Fruit fly (Drosophila melanogaster) Kc167 (cell line): Measurements from ENCODE around the gene wor.

Source experiments
- Myc ChIP-seq: fragments of >200 bp; optimal IDR thresholded peaks from 2 replicates; lab custom pipeline; 2017; ENCODE audit warnings: missing external identifiers
- Sin3A ChIP-seq: fragments of >200 bp; optimal IDR thresholded peaks from 2 replicates; lab custom pipeline; 2018; ENCODE audit warnings: missing external identifiers
- h ChIP-seq: fragments of >200 bp; optimal IDR thresholded peaks from 3 replicates; lab custom pipeline; 2018; ENCODE audit warnings: missing external identifiers
- insv ChIP-seq: fragments of >200 bp; optimal IDR thresholded peaks from 3 replicates; lab custom pipeline; 2018; ENCODE audit warnings: missing external identifiers
- psq ChIP-seq: fragments of >200 bp; optimal IDR thresholded peaks from 2 replicates; lab custom pipeline; 2017; ENCODE audit warnings: missing external identifiers
- ttk ChIP-seq: sonication (Bioruptor generic); optimal IDR thresholded peaks from 2 replicates; lab custom pipeline; 2017; ENCODE audit warnings: missing external identifiers

Gene wor

DNA sequence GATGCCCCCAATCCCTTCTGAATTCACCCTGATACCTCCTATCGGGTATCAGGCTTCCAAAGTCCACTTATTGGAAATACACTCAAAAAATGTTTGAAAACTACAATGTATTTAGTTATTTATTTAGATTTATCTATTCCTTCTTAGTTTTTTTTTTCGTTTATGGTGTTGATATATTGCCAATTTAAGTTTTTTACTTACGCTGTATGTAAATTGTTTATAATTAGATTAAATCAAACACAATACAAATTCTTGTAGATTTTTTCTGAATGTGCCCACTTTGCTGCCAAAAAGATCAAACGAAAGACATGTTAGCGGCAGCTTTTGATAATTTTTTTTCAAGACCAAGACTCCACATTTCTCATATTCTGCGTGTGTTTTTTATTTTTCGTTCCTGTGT lies 17.9 kb downstream of the wor start:
- TF ChIP-seq Myc (lab: Kevin White, UChicago), result no peak

DNA sequence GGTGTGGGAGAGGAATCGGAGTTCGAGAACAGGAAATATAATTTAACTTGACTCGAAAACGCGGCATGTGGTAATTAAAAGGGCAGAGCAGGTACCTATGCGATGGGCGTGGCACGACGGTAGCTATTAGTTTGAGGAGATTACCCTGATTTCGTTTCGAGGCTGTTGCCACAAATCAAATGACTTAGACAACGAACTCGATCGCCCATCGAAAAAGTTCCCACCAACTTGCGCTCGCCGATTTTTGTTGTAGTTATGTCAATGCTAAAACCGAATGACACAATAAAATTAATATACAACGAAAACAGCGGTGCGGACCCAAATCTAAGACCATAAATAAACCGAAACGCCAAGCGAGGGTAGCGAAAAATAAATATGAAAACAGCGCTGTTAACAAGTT lies 18.4 kb downstream of the wor start:
- no peak for TF ChIP-seq insv (lab: Kevin White, UChicago)
- TF ChIP-seq psq (lab: Kevin White, UChicago), result no peak
- TF ChIP-seq Myc (lab: Kevin White, UChicago), result no peak
- no peak for TF ChIP-seq ttk (lab: Kevin White, UChicago)
- no peak for TF ChIP-seq Sin3A
- no peak for TF ChIP-seq h (lab: Kevin White, UChicago)

DNA sequence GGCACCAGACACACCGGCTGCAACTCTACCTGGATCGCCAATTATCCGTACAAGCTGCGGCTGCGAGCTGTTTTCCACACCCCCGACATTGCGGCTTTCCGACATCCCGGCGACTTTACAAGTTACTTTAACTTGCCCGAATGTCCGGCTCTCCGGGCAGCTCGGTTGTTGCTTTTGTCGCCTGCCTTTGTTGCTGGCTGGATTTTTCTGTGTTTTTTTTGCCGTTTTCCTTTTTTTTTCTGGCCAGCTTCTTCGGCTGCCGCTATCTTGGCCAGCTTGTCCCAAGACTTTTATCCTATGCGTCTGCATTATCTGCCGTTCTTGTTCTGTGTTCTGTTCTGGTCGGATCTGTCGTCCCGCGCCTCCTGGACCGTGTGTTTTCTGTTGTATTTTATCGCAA lies 19.5 kb downstream of the wor start:
- TF ChIP-seq h (lab: Kevin White, UChicago) (no peak), ttk (lab: Kevin White, UChicago) (no peak), Sin3A (no peak), psq (lab: Kevin White, UChicago) (no peak), insv (lab: Kevin White, UChicago) (no peak), Myc (lab: Kevin White, UChicago) (no peak)

DNA sequence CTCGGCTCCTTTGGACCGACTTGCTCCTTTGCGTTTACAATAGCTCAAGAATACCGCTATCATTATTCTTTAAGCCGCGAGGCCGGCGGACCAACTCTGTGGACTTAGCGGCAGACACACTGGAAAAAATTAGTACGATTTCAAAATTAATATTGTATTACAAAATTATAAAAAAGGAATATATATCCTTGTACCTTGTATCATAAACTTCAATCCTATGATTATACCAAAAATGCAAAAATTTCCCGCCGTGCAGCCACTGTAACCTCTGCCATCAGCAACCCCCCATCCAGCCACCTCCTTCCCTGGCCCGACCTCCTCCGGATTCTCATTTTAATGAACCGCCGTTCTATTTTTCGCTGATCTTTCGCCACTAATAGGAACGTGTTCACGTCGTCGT lies 20.8 kb downstream of the wor start:
- no peak for TF ChIP-seq psq (lab: Kevin White, UChicago)
- TF ChIP-seq ttk (lab: Kevin White, UChicago), result no peak
- no peak for TF ChIP-seq insv (lab: Kevin White, UChicago)
- TF ChIP-seq Myc (lab: Kevin White, UChicago), result no peak
- TF ChIP-seq h (lab: Kevin White, UChicago), result no peak
- TF ChIP-seq Sin3A, result no peak

DNA sequence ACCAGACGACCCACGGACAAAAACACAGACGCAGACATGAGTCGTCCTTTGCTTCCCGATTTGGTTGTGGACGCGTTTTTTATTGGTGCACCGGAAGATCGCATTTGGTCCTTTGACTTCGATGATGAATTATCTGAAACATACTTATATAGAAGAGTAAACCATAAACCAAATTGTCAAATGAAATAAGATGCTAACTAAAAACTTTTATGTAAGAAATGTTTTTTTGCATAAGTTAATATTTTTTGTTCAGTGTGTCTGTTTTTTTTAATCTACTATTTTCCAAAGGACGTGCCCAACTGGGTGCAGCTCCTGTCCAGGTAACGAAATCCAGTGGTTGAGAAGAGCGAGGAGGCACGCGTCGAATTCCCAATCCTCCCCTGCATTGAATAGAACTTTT lies 23.5 kb downstream of the wor start:
- no peak for TF ChIP-seq Myc (lab: Kevin White, UChicago)
- no peak for TF ChIP-seq insv (lab: Kevin White, UChicago)
- TF ChIP-seq psq (lab: Kevin White, UChicago), result no peak
- no peak for TF ChIP-seq h (lab: Kevin White, UChicago)
- no peak for TF ChIP-seq ttk (lab: Kevin White, UChicago)
- no peak for TF ChIP-seq Sin3A

DNA sequence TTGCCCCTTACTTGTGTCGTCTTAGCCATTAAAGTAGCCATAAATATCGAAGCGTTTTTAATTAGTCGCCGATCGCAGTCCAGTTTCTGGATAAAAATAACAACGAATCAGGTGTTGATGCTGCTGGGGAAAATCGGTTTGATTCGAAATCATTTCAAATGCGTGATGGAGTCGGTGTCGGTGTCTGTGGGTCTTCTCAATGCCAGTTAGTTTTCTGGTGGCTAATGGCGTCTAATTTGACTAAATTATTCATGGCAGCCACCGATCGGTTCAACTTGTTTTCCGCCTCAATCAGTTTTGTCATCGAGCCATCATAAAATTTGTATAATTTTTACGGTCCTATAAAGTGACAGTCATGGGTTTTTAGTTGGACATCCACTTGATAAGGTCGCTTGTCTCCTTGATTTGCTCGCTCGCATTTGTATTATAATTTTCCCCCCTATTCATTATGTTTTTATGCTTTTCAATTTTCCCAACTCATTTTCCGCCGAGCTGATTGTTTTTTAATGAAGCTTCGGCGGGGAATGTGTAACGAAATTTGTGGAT lies 25.0 kb downstream of the wor start:
- TF ChIP-seq Myc (lab: Kevin White, UChicago) (no peak), Sin3A (no peak), psq (lab: Kevin White, UChicago) (no peak), ttk (lab: Kevin White, UChicago) (no peak), insv (lab: Kevin White, UChicago) (no peak), h (lab: Kevin White, UChicago) (no peak)

DNA sequence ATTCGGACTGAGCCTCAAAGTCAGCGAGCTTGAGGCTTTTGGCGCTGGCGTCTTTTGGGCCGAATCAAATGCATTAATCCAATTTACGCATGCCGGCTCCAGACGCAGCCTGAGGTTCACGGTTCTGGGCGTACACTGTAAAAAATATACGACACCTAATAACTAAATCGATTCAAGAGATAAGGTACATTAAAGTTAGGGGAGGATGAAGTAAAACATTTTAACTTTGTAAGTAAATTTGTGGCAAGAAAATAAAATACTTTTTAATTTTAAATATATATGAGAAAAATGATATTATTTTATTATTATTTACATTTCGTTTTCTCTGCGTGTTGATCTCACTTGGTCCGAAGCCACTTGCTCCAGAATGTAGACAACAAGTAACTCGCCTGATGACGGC lies 28.6 kb downstream of the wor start:
- TF ChIP-seq h (lab: Kevin White, UChicago), result no peak
- TF ChIP-seq Sin3A, result no peak
- no peak for TF ChIP-seq ttk (lab: Kevin White, UChicago)
- no peak for TF ChIP-seq Myc (lab: Kevin White, UChicago)
- TF ChIP-seq insv (lab: Kevin White, UChicago), result no peak
- no peak for TF ChIP-seq psq (lab: Kevin White, UChicago)

DNA sequence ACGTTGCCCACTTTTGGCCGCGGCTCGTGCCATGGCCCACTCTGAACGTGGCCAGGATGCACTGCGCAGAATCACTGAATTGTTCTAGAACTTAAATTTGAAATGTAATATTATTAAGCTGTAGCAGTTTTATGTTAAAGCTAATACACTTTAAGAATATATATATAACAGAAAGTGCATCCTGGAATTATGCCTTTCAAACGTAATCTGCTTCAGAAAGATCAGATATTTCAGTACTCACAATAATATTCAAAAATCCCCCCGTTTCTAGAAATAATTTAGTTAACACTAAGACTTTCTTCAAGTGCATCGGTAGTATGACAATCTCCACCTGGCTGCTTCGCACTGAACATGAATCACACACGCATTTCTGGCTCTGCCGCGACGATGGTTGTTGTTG lies 33.0 kb downstream of the wor start:
- TF ChIP-seq Sin3A (no peak), ttk (lab: Kevin White, UChicago) (no peak), Myc (lab: Kevin White, UChicago) (no peak), h (lab: Kevin White, UChicago) (no peak), psq (lab: Kevin White, UChicago) (no peak), insv (lab: Kevin White, UChicago) (no peak)

DNA sequence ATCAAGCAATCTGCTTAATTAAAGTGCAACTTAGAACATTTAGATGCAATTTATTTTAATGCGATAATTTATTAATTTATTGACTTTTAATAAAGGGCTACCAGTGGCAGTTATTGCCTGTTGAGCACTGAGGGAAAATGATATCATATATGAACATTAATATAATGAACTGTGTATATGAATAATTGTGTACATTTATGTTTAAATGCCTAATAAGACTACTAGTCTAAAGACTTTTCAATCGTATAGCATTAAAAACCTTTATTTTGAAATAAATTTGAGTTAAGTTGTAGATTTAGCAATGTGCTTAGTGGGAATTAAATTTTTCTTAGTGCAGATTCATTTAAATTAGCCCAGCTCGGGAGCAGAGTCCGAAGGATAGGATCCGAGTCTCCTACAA lies 35.0 kb downstream of the wor start:
- TF ChIP-seq h (lab: Kevin White, UChicago) (no peak), ttk (lab: Kevin White, UChicago) (no peak), Myc (lab: Kevin White, UChicago) (no peak), Sin3A (no peak), psq (lab: Kevin White, UChicago) (no peak), insv (lab: Kevin White, UChicago) (no peak)

DNA sequence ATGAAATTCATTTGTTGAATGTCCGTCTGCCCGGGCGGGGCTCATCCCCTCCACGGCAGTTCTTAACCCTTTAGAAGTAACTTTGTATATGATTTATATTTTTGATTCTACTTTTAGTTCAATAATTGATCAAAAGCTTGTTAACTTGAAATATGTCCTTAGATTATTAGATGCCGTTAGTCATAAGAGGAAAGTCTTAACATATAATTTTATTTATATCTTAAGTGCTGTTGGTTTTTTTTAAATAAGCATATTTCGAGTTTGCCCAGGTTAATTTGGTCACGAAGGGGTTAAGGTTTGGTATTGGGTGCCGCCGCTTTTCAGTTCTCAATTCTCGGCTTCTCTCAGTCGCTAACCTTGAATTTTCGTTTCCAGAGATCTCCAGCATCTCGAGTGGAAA lies 36.4 kb downstream of the wor start:
- TF ChIP-seq insv (lab: Kevin White, UChicago), result no peak
- TF ChIP-seq h (lab: Kevin White, UChicago), result no peak
- TF ChIP-seq psq (lab: Kevin White, UChicago), result no peak

DNA sequence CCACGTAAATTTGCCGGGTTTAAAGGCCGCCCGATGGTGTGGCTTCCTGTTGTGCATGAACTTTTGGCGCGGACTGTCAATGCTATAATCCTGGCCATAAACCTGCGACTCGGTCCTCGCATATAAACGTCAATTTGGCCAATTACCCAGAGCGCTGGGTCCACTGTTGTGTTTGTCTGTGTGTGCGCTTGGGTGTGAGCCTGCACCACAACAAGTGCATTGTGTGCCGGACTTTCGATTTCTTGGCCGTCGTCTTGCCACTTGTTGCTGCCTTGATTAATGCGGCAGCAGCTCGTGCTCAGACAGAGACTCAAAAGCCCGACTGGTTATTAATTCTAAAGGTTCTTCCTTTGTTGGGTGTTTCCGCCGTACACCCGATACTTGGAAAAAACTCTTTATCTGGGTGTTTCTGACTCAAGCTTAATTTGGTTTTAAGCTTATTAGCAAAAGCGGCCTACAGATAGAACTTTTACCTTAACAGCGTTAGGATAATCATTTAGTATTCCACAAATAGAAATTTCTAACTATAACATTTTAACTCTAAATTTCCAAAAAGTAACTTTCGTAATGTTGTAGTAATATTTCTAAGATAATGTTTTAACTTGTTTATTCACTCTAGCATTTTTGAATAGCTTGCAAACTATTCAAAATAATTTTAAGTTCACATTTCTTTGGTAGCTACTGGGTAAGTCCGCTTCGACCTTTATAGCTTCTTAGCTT lies 37.3 kb downstream of the wor start:
- TF ChIP-seq insv (lab: Kevin White, UChicago) (no peak), psq (lab: Kevin White, UChicago) (no peak), Myc (lab: Kevin White, UChicago) (no peak), h (lab: Kevin White, UChicago) (no peak), Sin3A (no peak), ttk (lab: Kevin White, UChicago) (no peak)

DNA sequence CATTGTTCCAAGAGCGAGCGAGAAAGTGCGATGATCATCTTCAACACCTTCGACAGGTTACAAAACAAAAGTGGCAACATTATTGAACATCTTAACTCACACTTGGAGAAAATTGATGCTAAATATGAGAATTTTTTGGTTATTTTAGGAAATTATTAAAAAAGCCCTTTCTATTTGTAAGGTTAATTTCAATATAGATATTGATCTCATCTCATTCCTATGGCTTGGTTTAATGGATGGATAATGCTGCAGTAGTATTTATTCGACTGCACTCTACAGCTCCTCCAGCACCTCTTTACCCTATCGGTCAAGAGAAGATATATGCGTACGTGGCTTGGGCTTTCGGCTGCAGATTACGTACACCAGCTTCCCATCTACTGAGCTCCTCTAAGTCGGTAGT lies 38.6 kb downstream of the wor start:
- TF ChIP-seq psq (lab: Kevin White, UChicago) (no peak), Sin3A (no peak), h (lab: Kevin White, UChicago) (no peak), insv (lab: Kevin White, UChicago) (no peak), ttk (lab: Kevin White, UChicago) (no peak), Myc (lab: Kevin White, UChicago) (no peak)
